Fruit fly (Drosophila melanogaster) whole organism, wandering third instar larva: ENCODE measurements around the gene Brms1.

Experiments used
- Abd-B ChIP-seq: fragments of >200 bp; optimal IDR thresholded peaks from 2 replicates; lab custom pipeline; 2017; ENCODE audit warnings: missing biosample characterization, missing genetic modification characterization
- CG9705 ChIP-seq: fragments of 200-800 bp; sonication (Bioruptor generic); optimal IDR thresholded peaks from 2 replicates; lab custom pipeline; 2018; ENCODE audit warnings: missing biosample characterization, mild to moderate bottlenecking, missing genetic modification characterization
- CrebA ChIP-seq: fragments of 200-800 bp; sonication (Bioruptor generic); optimal IDR thresholded peaks from 2 replicates; lab custom pipeline; 2016; ENCODE audit warnings: missing biosample characterization, mild to moderate bottlenecking, missing genetic modification characterization, borderline replicate concordance
- Dfd ChIP-seq: fragments of >200 bp; optimal IDR thresholded peaks from 2 replicates; lab custom pipeline; 2017; ENCODE audit warnings: missing biosample characterization, missing genetic modification characterization
- Dif ChIP-seq: fragments of 200-275, 200-300 bp; sonication (Bioruptor generic); optimal IDR thresholded peaks from 2 replicates; lab custom pipeline; 2018; ENCODE audit warnings: missing biosample characterization, missing genetic modification characterization; ENCODE audit not compliant: partially characterized antibody
- GATAd ChIP-seq: sonication (Bioruptor generic); optimal IDR thresholded peaks from 2 replicates; lab custom pipeline; 2016; ENCODE audit warnings: missing biosample characterization, missing genetic modification characterization
- HLH106 ChIP-seq: fragments of 200-800 bp; optimal IDR thresholded peaks from 3 replicates; lab custom pipeline; 2019; ENCODE audit warnings: missing biosample characterization, mild to moderate bottlenecking, missing genetic modification characterization, moderate library complexity
- Hnf4 ChIP-seq: fragments of 200-800 bp; sonication (Bioruptor generic); optimal IDR thresholded peaks from 2 replicates; lab custom pipeline; 2016; ENCODE audit warnings: missing biosample characterization, mild to moderate bottlenecking, missing genetic modification characterization
- OdsH ChIP-seq: fragments of 200-800 bp; sonication (Bioruptor generic); optimal IDR thresholded peaks from 2 replicates; lab custom pipeline; 2016; ENCODE audit warnings: missing biosample characterization, mild to moderate bottlenecking, missing genetic modification characterization
- Rel ChIP-seq, 2 experiments: fragments of 200-800 bp; sonication (Bioruptor generic) in 1 of 2; optimal IDR thresholded peaks; 2 replicates in 1 of 2; 3 replicates in 1 of 2; lab custom pipeline; 2016 to 2019; ENCODE audit warnings: mild to moderate bottlenecking in 2 of 2, missing biosample characterization in 2 of 2, missing genetic modification characterization in 2 of 2, moderate library complexity in 1 of 2
- Sp1 ChIP-seq: fragments of 200-800 bp; sonication (Bioruptor generic); optimal IDR thresholded peaks from 3 replicates; lab custom pipeline; 2019; ENCODE audit warnings: missing biosample characterization, mild to moderate bottlenecking, missing genetic modification characterization, moderate library complexity
- Vsx2 ChIP-seq: fragments of 200-300, 225-300 bp; sonication (Bioruptor generic); optimal IDR thresholded peaks from 2 replicates; lab custom pipeline; 2018; ENCODE audit warnings: missing biosample characterization, missing genetic modification characterization; ENCODE audit not compliant: partially characterized antibody
- brk ChIP-seq: fragments of 200-800 bp; sonication (Bioruptor generic); optimal IDR thresholded peaks from 2 replicates; lab custom pipeline; 2016; ENCODE audit warnings: missing biosample characterization, mild to moderate bottlenecking, missing genetic modification characterization
- dl ChIP-seq, 2 experiments: fragments of 175-275, 200-275 bp in 1 of 2; fragments of 200-275 bp in 1 of 2; sonication (Bioruptor generic); optimal IDR thresholded peaks; lab custom pipeline; 2018; ENCODE audit warnings: mild to moderate bottlenecking in 2 of 2, missing biosample characterization in 2 of 2, missing genetic modification characterization in 2 of 2, moderate library complexity in 2 of 2; ENCODE audit not compliant: partially characterized antibody in 2 of 2, insufficient read depth in 1 of 2
- dmrt93B ChIP-seq: fragments of 200-800 bp; sonication (Bioruptor generic); optimal IDR thresholded peaks from 2 replicates; lab custom pipeline; 2018; ENCODE audit warnings: missing biosample characterization, mild to moderate bottlenecking, missing genetic modification characterization
- dsf ChIP-seq: sonication (Bioruptor generic); optimal IDR thresholded peaks from 2 replicates; lab custom pipeline; 2016; ENCODE audit warnings: missing biosample characterization, missing genetic modification characterization, borderline replicate concordance
- ey ChIP-seq: fragments of 200-800 bp; sonication (Bioruptor generic); optimal IDR thresholded peaks from 2 replicates; lab custom pipeline; 2016; ENCODE audit warnings: missing biosample characterization, missing genetic modification characterization
- foxo ChIP-seq, 2 experiments: fragments of 200-800 bp; sonication (Bioruptor generic); optimal IDR thresholded peaks; 2 replicates in 1 of 2; 3 replicates in 1 of 2; lab custom pipeline; 2016 to 2017; ENCODE audit warnings: missing biosample characterization in 2 of 2, missing genetic modification characterization in 2 of 2
- fru ChIP-seq: fragments of 200-800 bp; sonication (Bioruptor generic); optimal IDR thresholded peaks from 3 replicates; lab custom pipeline; 2016; ENCODE audit warnings: missing biosample characterization, mild to moderate bottlenecking, missing genetic modification characterization
- h ChIP-seq: fragments of 200-800 bp; sonication (Bioruptor generic); optimal IDR thresholded peaks from 3 replicates; lab custom pipeline; 2016; ENCODE audit warnings: missing biosample characterization, mild to moderate bottlenecking, missing genetic modification characterization
- lola ChIP-seq: fragments of >200 bp; optimal IDR thresholded peaks from 2 replicates; lab custom pipeline; 2017; ENCODE audit warnings: missing biosample characterization, missing genetic modification characterization
- pan ChIP-seq: fragments of >200 bp; optimal IDR thresholded peaks from 2 replicates; lab custom pipeline; 2017
- psq ChIP-seq: fragments of 200-800 bp; sonication (Bioruptor generic); optimal IDR thresholded peaks from 3 replicates; lab custom pipeline; 2017; ENCODE audit warnings: missing biosample characterization, mild to moderate bottlenecking, missing genetic modification characterization, moderate library complexity
- rgr ChIP-seq: fragments of 200-800 bp; sonication (Bioruptor generic); optimal IDR thresholded peaks from 3 replicates; lab custom pipeline; 2016; ENCODE audit warnings: missing biosample characterization, mild to moderate bottlenecking, missing genetic modification characterization
- sage ChIP-seq: fragments of 200-800 bp; sonication (Bioruptor generic); optimal IDR thresholded peaks from 2 replicates; lab custom pipeline; 2016; ENCODE audit warnings: missing biosample characterization, mild to moderate bottlenecking, missing genetic modification characterization
- sv ChIP-seq: fragments of 200-800 bp; sonication (Bioruptor generic); optimal IDR thresholded peaks from 3 replicates; lab custom pipeline; 2016; ENCODE audit warnings: missing biosample characterization, missing genetic modification characterization
- tai ChIP-seq: sonication (Bioruptor generic); optimal IDR thresholded peaks from 2 replicates; lab custom pipeline; 2016; ENCODE audit warnings: missing biosample characterization, missing genetic modification characterization
- usp ChIP-seq: fragments of >200 bp; optimal IDR thresholded peaks from 2 replicates; lab custom pipeline; 2017; ENCODE audit warnings: missing biosample characterization, missing genetic modification characterization
- woc ChIP-seq: sonication (Bioruptor generic); optimal IDR thresholded peaks from 2 replicates; lab custom pipeline; 2016; ENCODE audit warnings: missing biosample characterization, mild to moderate bottlenecking, missing genetic modification characterization

Brms1 gene

dm6 chrX:12937825-12938520, 28.6 kb upstream of the Brms1 start:
- no peak for TF ChIP-seq sage (GFP tag; lab: Kevin White, UChicago)
- TF ChIP-seq Sp1 (GFP tag; lab: Kevin White, UChicago), result peak; percentile 37
- no peak for TF ChIP-seq usp (GFP tag; lab: Kevin White, UChicago)
- no peak for TF ChIP-seq psq (GFP tag; lab: Kevin White, UChicago)
- TF ChIP-seq HLH106 (tag; lab: Kevin White, UChicago), result peak; percentile 28
- TF ChIP-seq Vsx2, result no peak

DNA sequence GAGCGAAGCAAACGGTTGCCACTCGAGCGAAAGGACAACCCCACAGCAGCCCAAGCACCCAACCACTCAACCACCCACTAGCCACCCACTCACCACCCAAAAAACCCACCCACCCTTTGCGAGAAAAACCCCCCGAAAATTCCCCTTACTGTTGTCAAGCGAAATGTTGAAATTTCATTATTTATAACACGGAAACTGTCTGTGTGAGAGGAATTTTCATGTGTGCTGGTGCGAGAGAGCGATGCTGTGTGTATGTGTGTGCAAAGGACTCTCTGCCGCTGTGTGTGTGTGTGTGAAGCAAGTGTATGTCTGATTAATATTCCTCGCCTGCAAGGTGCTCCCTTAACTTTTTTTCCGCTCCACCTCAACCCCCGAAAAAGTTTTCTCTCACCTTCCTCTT, 20.4 kb upstream of the Brms1 start:
- no peak for TF ChIP-seq Hnf4 (GFP tag; lab: Kevin White, UChicago)
- no peak for TF ChIP-seq GATAd
- no peak for TF ChIP-seq Rel (GFP tag; optimal IDR thresholded peaks at IDR 0.05; lab: Kevin White, UChicago)
- no peak for TF ChIP-seq Rel (tag; optimal IDR thresholded peaks at IDR 0.05; lab: Kevin White, UChicago)
- TF ChIP-seq, all 38 proteins: peak for 0

- no peak for TF ChIP-seq lola (GFP tag; lab: Kevin White, UChicago)
- no peak for TF ChIP-seq sv (GFP tag; lab: Kevin White, UChicago)
- TF ChIP-seq CrebA (GFP tag; lab: Kevin White, UChicago), result no peak
- no peak for TF ChIP-seq Abd-B (GFP tag; lab: Kevin White, UChicago)
- TF ChIP-seq Dfd (GFP tag; lab: Kevin White, UChicago), result no peak
- TF ChIP-seq dl (GFP tag; optimal IDR thresholded peaks at IDR 0.05; lab: Kevin White, UChicago; ENCODE audit: insufficient read depth in 1 of 2, partially characterized antibody in 2 of 2), result no peak
- TF ChIP-seq brk (GFP tag; lab: Kevin White, UChicago), result no peak
- no peak for TF ChIP-seq psq (GFP tag; lab: Kevin White, UChicago)
- no peak for TF ChIP-seq tai (GFP tag; lab: Kevin White, UChicago)
- TF ChIP-seq Rel (GFP tag; optimal IDR thresholded peaks at IDR 0.05; lab: Kevin White, UChicago), result no peak
- TF ChIP-seq Rel (tag; optimal IDR thresholded peaks at IDR 0.05; lab: Kevin White, UChicago), result no peak
- no peak for TF ChIP-seq ey
- no peak for TF ChIP-seq Hnf4 (GFP tag; lab: Kevin White, UChicago)
- TF ChIP-seq GATAd, result no peak
- TF ChIP-seq dmrt93B (GFP tag; lab: Kevin White, UChicago), result no peak
These were observed 18.2 kb upstream of the Brms1 start for dm6 chrX:12927612-12928011.

DNA sequence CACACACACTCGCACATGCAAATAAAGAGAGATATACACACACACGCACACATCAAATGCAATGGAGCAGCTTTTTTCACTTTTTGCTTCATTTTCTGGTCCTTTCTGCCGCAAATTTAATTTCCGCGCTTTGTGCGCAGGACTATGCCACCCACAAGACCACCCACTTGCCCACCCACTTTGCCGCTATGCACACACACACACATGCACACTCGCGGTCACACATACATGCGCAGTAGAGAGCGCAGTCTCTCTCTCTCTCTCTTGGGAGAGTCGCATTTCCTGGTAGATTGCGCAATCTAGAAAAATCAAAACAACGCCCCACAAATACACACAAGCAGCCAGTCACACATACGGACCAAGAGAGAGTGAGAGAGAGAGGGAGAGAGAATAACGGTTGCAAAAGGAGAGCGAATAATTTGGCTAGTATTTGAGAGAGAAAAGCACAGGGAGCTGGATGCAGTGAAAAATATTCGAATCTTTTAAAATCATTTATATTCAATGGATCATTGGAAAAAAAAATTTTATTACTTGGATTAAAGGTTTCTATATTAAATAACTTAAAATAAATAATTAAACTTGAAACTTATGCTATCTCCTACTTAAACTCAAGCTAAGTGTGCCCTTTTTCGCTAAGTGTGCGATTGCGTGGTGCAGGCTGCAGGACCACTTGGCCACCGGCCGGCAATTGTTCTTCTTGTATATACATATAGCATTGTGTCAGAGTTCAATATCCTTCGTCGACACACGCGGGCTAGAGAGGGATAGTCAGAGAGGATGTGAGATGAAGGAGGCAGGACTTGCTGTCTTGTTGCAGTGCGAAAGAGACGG, 16.2 kb upstream of the Brms1 start:
- TF ChIP-seq tai (GFP tag; lab: Kevin White, UChicago), result no peak
- TF ChIP-seq rgr, result no peak
- no peak for TF ChIP-seq Abd-B (GFP tag; lab: Kevin White, UChicago)
- TF ChIP-seq Sp1 (GFP tag; lab: Kevin White, UChicago), result peak; percentile 44
- no peak for TF ChIP-seq lola (GFP tag; lab: Kevin White, UChicago)
- peak; percentile 53 for TF ChIP-seq fru (GFP tag; lab: Kevin White, UChicago)
- peak; percentile 30 for TF ChIP-seq HLH106 (tag; lab: Kevin White, UChicago)
- TF ChIP-seq dsf (GFP tag; lab: Kevin White, UChicago), result no peak
- TF ChIP-seq Dif (GFP tag; lab: Kevin White, UChicago), result no peak
- TF ChIP-seq woc, result no peak
- peak; percentile 12 for TF ChIP-seq OdsH (GFP tag; lab: Kevin White, UChicago)
- TF ChIP-seq h (GFP tag; lab: Kevin White, UChicago), result peak; percentile 1
- TF ChIP-seq sv (GFP tag; lab: Kevin White, UChicago), result peak; percentile 13
- peak; percentile 23 for TF ChIP-seq psq (GFP tag; lab: Kevin White, UChicago)
- TF ChIP-seq CG9705, result no peak
- TF ChIP-seq ey, result no peak
- TF ChIP-seq foxo (GFP tag; optimal IDR thresholded peaks at IDR 0.05; lab: Kevin White, UChicago), result peak in 1 of 2 experiments; percentile 61
- TF ChIP-seq Rel (GFP tag; optimal IDR thresholded peaks at IDR 0.05; lab: Kevin White, UChicago), result no peak
- TF ChIP-seq Rel (tag; optimal IDR thresholded peaks at IDR 0.05; lab: Kevin White, UChicago), result no peak
- no peak for TF ChIP-seq Hnf4 (GFP tag; lab: Kevin White, UChicago)
- peak; percentile 37 for TF ChIP-seq Dfd (GFP tag; lab: Kevin White, UChicago)
- TF ChIP-seq dmrt93B (GFP tag; lab: Kevin White, UChicago), result no peak
- TF ChIP-seq CrebA (GFP tag; lab: Kevin White, UChicago), result no peak
- no peak for TF ChIP-seq pan (lab: Kevin White, UChicago)
